Worm (Caenorhabditis elegans): Measurements from ENCODE around the gene Y54G2A.10.

DNA sequence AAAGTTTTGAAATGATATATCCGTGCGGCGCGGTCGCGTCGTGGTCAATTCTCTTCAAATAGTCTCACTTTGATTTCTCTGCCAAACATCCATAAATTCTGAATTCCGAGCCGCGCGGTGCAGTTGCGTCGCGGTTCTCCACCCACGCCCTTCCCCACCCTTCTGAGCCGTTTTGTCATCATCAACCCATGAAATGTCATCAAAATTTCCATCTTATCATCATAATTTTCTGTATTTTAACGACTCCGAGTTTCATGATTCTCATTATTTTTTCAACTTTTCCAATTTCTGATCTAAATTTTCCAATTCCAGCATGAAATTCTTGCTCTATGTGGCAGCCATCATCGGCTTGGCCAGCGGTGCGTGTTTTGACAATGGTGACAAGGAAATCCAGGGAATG is 42.7 kb downstream of the Y54G2A.10 start, which contains the start of gene clec-84:
- no peak for TF ChIP-seq dao-5 (tag; optimal IDR thresholded peaks at IDR 0.05)
- no peak for TF ChIP-seq him-1 (tag; optimal IDR thresholded peaks at IDR 0.05)

Data from whole organism, L4/young adult.